Worm (Caenorhabditis elegans) whole organism, L2 larva: ENCODE measurements around the gene C28C12.1.

ENCODE experiments used
- blmp-1 ChIP-seq: sonication (generic microtip); optimal IDR thresholded peaks from 2 replicates; lab custom pipeline; 2017; ENCODE audit warnings: missing genetic modification characterization, mild to moderate bottlenecking, missing compliant biosample characterization, antibody characterized with exemption, moderate library complexity; ENCODE audit not compliant: insufficient read depth
- ceh-16 ChIP-seq: fragments of 150-350 bp; optimal IDR thresholded peaks from 2 replicates; lab custom pipeline; 2014; ENCODE audit warnings: missing biosample characterization, missing genetic modification characterization
- elt-1 ChIP-seq: fragments of 150-350 bp; optimal IDR thresholded peaks from 2 replicates; lab custom pipeline; 2014; ENCODE audit warnings: missing biosample characterization, missing genetic modification characterization
- nhr-12 ChIP-seq: fragments of 150-350 bp; optimal IDR thresholded peaks from 2 replicates; lab custom pipeline; 2014; ENCODE audit warnings: missing biosample characterization, missing genetic modification characterization
- unc-62 ChIP-seq: fragments of 150-350 bp; optimal IDR thresholded peaks from 2 replicates; lab custom pipeline; 2014; ENCODE audit warnings: missing biosample characterization, missing genetic modification reagents, missing genetic modification characterization
- ztf-11 ChIP-seq: sonication (generic microtip); optimal IDR thresholded peaks from 2 replicates; lab custom pipeline; 2017; ENCODE audit warnings: missing biosample characterization, missing genetic modification characterization

DNA sequence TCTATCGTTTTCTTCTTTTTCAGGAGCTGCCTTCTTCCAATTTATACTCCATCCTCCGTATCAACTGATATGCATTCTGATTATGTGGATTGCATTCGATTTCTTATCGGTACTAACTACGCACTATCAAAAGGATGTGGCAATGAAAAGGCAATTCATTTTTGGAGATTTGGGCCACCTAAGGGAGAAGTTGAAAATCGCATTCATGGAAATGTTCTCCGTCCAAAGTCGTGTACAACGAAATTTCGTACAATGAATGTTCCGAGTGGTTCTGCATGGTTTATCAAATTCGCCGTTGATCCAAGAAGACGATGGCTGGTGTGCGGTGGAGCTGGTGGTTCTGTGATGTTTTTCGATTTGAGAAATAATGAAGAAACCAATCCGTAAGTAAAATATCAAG, 11.2 kb downstream of the C28C12.1 start, which contains the start of gene C09G4.4:
- TF ChIP-seq blmp-1 (tag; lab: Kevin White, UChicago) = no peak
- TF ChIP-seq elt-1 = no peak
- no peak for TF ChIP-seq ztf-11
- TF ChIP-seq ceh-16 (tag; lab: Kevin White, UChicago) = no peak
- no peak for TF ChIP-seq nhr-12 (tag; lab: Kevin White, UChicago)
- TF ChIP-seq unc-62 (GFP tag; lab: Kevin White, UChicago) = no peak
